Fruit fly (Drosophila melanogaster): Measurements from ENCODE around the gene CG42852.

DNA sequence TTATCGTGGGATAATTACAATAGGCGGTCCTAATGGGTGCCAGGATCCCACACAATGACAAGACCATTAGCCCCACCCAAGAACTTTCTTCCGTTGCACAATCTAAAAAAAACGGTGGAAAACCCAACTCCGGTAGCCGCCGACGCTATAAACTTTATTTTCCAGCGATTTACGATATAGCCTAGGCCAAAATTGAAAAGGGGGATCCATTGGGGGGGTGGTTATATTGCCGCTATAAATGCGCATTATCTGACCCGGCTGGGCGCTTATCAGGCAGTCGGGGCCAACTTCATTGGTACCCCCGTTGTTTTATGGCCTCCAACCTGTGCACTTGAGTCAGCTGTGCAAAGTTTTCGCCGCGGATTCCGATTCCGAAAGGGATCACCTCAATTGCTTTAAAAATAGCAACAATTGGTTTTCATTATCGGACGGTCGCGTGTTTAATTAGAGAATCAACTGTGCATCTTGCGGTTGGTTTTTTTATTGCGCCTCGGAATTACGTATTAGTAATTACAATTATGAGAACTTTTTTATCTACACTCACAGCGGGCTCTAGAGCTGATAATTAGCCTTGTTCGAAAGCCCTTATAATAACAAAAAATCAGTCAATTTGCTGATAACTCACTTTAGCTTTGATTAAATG lies 48.5 kb downstream of the CG42852 start:
- TF ChIP-seq CG8478 (optimal IDR thresholded peaks at IDR 0.05) = no peak
- TF ChIP-seq CTCF (optimal IDR thresholded peaks at IDR 0.05) = no peak
